Worm (Caenorhabditis elegans) whole organism, midembryonic: ENCODE data around the gene gpx-5.

Experiments
- T22C8.4 ChIP-seq: fragments of 200-800 bp; sonication (Bioruptor generic); IDR thresholded peaks from 2 replicates; pipeline ENCODE4 v1.3.6; 2022; ENCODE audit warnings: missing genetic modification characterization, missing compliant biosample characterization
- flt-1 ChIP-seq: fragments of 200-800 bp; sonication (Bioruptor generic); IDR thresholded peaks from 2 replicates; pipeline ENCODE4 v1.3.6; 2022; ENCODE audit warnings: missing genetic modification characterization, missing compliant biosample characterization
- klf-2 ChIP-seq: fragments of 200-800 bp; sonication (Bioruptor generic); conservative IDR thresholded peaks from 2 replicates; pipeline ENCODE4 v1.3.6; 2022; ENCODE audit warnings: missing genetic modification reagents, missing genetic modification characterization, missing compliant biosample characterization
- med-1 ChIP-seq: sonication (generic microtip); optimal IDR thresholded peaks from 2 replicates; lab custom pipeline; 2017; ENCODE audit warnings: missing genetic modification characterization, mild to moderate bottlenecking, missing compliant biosample characterization, antibody characterized with exemption, missing genetic modification reagents; ENCODE audit not compliant: insufficient read depth
- tab-1 ChIP-seq: fragments of 200-800 bp; sonication (Bioruptor generic); IDR thresholded peaks from 2 replicates; pipeline ENCODE4 v1.3.6; 2022; ENCODE audit warnings: missing genetic modification characterization, missing compliant biosample characterization

ce11 chrX:9550519-9550918 lies 33.9 kb upstream of the gpx-5 start:
- TF ChIP-seq flt-1 (GFP tag; lab: Robert Waterston, UW) (no peak), tab-1 (GFP tag; lab: Robert Waterston, UW) (no peak), med-1 (GFP tag; lab: Kevin White, UChicago) (no peak), klf-2 (GFP tag; lab: Robert Waterston, UW) (no peak), T22C8.4 (GFP tag; lab: Robert Waterston, UW) (no peak)
